Worm (Caenorhabditis elegans) whole organism, young adult: Measurements from ENCODE around the gene F57A10.2.

Source experiments
- Y56A3A.18 ChIP-seq: fragments of 200-800 bp; sonication (Bioruptor generic); IDR thresholded peaks from 2 replicates; pipeline ENCODE4 v1.3.6; 2022; ENCODE audit warnings: missing genetic modification reagents, missing genetic modification characterization, missing compliant biosample characterization
- pha-4 ChIP-seq: fragments of 150-350 bp; sonication (generic microtip); optimal IDR thresholded peaks from 2 replicates; lab custom pipeline; 2014; ENCODE audit warnings: missing biosample characterization, missing genetic modification reagents, missing genetic modification characterization
- unc-130 ChIP-seq: sonication (generic microtip); optimal IDR thresholded peaks from 2 replicates; lab custom pipeline; 2016; ENCODE audit warnings: missing genetic modification reagents, missing genetic modification characterization, missing compliant biosample characterization

DNA sequence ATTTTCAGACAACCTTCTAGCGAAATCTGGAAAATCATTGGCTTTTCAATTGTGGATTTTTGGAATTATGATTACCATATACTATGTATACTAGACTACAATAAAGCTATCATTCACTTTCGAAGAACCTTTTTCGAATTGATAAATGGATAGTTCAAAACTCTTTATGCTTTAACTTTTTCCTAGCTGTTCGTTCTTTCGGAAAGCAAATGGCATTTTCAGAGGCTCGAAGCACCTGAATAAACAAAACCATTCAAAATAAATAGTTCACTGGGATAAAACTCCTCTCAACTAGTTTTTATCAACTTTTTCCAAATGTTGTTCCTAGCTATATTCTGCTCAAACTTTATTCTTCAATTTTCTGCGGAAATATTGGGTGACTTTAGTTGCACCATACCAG, 14.7 kb downstream of the F57A10.2 start, which contains the start of gene T26E4.2:
- no peak for TF ChIP-seq Y56A3A.18 (GFP tag; lab: Robert Waterston, UW)
- TF ChIP-seq pha-4: no peak
- no peak for TF ChIP-seq unc-130 (GFP tag; lab: Kevin White, UChicago)
